Worm (Caenorhabditis elegans) whole organism, L4 larva: ENCODE data around the gene ddo-2.

ENCODE experiments used
- F49E8.2 ChIP-seq: sonication (generic microtip); optimal IDR thresholded peaks from 2 replicates; lab custom pipeline; 2016; ENCODE audit warnings: missing compliant biosample characterization, mild to moderate bottlenecking, missing genetic modification characterization, borderline replicate concordance
- Y48G9A.11 ChIP-seq: fragments of 200-800 bp; sonication (Bioruptor generic); IDR thresholded peaks from 2 replicates; pipeline ENCODE4 v1.3.6; 2022; ENCODE audit warnings: missing genetic modification reagents, missing genetic modification characterization, missing compliant biosample characterization
- ZK546.5 ChIP-seq, 2 experiments: sonication (generic microtip); optimal IDR thresholded peaks; 2 replicates each; lab custom pipeline; 2017; ENCODE audit warnings: missing biosample characterization in 2 of 2, missing genetic modification characterization in 2 of 2
- aly-2 ChIP-seq: sonication (generic microtip); optimal IDR thresholded peaks from 2 replicates; lab custom pipeline; 2018; ENCODE audit warnings: missing biosample characterization, missing genetic modification characterization
- ceh-32 ChIP-seq: sonication (generic microtip); optimal IDR thresholded peaks from 2 replicates; lab custom pipeline; 2016; ENCODE audit warnings: mild to moderate bottlenecking, missing genetic modification characterization, missing compliant biosample characterization; ENCODE audit not compliant: poor library complexity
- dmd-8 ChIP-seq: fragments of 200-800 bp; sonication (Bioruptor generic); IDR thresholded peaks from 2 replicates; pipeline ENCODE4 v1.3.6; 2022; ENCODE audit warnings: missing genetic modification characterization, missing compliant biosample characterization
- egl-27 ChIP-seq: sonication (generic microtip); optimal IDR thresholded peaks from 3 replicates; lab custom pipeline; 2017; ENCODE audit warnings: missing biosample characterization, missing genetic modification reagents, missing genetic modification characterization
- hmg-1.1 ChIP-seq: fragments of 200-800 bp; sonication (Bioruptor generic); IDR thresholded peaks from 2 replicates; pipeline ENCODE4 v1.3.6; 2022; ENCODE audit warnings: missing genetic modification reagents, missing genetic modification characterization, missing compliant biosample characterization
- jun-1 ChIP-seq: fragments of 150-350 bp; optimal IDR thresholded peaks from 2 replicates; lab custom pipeline; 2014; ENCODE audit warnings: missing biosample characterization, missing genetic modification reagents, missing genetic modification characterization
- lsy-2 ChIP-seq, 2 experiments: fragments of 150-350 bp in 1 of 2; sonication (generic microtip) in 1 of 2; optimal IDR thresholded peaks; 2 replicates each; lab custom pipeline; 2014 to 2017; ENCODE audit warnings: missing biosample characterization in 2 of 2, missing genetic modification characterization in 2 of 2
- mdl-1 ChIP-seq, 2 experiments: fragments of 150-350 bp in 1 of 2; sonication (generic microtip) in 1 of 2; optimal IDR thresholded peaks; 2 replicates each; lab custom pipeline; 2014 to 2017; ENCODE audit warnings: missing biosample characterization in 2 of 2, missing genetic modification characterization in 2 of 2
- nhr-10 ChIP-seq: fragments of 150-350 bp; optimal IDR thresholded peaks from 2 replicates; lab custom pipeline; 2014; ENCODE audit warnings: missing biosample characterization, missing genetic modification characterization
- nhr-42 ChIP-seq: fragments of 200-800 bp; sonication (Bioruptor generic); IDR thresholded peaks from 2 replicates; pipeline ENCODE4 v1.3.6; 2022; ENCODE audit warnings: missing genetic modification characterization, missing compliant biosample characterization
- spr-3 ChIP-seq: fragments of 200-800 bp; sonication (Bioruptor generic); optimal IDR thresholded peaks from 2 replicates; lab custom pipeline; 2018; ENCODE audit warnings: mild to moderate bottlenecking, missing genetic modification characterization, missing compliant biosample characterization

DNA sequence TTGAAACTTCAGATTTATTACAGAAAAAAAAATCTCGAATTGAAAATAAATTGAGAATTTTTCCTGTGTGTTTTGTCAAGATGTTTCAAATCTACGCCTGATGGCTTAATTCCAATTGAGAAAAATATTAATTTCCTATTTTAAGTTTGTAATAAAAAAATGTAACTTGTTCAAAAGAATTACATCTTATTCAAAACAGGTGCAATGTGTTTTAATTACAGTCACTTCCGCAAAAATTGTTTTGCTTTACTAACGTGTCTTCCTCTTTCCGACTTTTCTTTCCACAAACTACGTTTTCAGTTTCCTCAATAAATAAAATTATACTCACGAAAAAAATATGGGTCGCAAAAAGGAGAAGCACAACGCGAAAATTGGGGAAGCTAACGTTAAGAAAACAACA is 2.5 kb upstream of the ddo-2 start, which contains the start of gene F25E5.16:
- no peak for TF ChIP-seq jun-1
- no peak for TF ChIP-seq aly-2 (tag; lab: Kevin White, UChicago)
- no peak for TF ChIP-seq nhr-42
- no peak for TF ChIP-seq lsy-2 (tag; optimal IDR thresholded peaks at IDR 0.05; lab: Kevin White, UChicago)
- no peak for TF ChIP-seq F49E8.2 (tag; lab: Kevin White, UChicago)
- TF ChIP-seq Y48G9A.11: no peak
- no peak for TF ChIP-seq mdl-1 (tag; optimal IDR thresholded peaks at IDR 0.05; lab: Kevin White, UChicago)
- TF ChIP-seq ceh-32: no peak
- TF ChIP-seq hmg-1.1 (GFP tag; lab: Robert Waterston, UW): no peak
- TF ChIP-seq nhr-10 (tag; lab: Kevin White, UChicago): no peak
- no peak for TF ChIP-seq spr-3 (GFP tag; lab: Kevin White, UChicago)
- TF ChIP-seq ZK546.5 (tag; optimal IDR thresholded peaks at IDR 0.05; lab: Kevin White, UChicago): no peak
- no peak for TF ChIP-seq dmd-8 (GFP tag; lab: Robert Waterston, UW)
- TF ChIP-seq egl-27 (tag; lab: Kevin White, UChicago): no peak
